Fruit fly (Drosophila melanogaster) whole organism, embryonic: ENCODE measurements around the gene CG17652.
A peak's percentile ranks its signal among the peaks of the same experiment; 100 is the strongest.

Experiments
- B-H2 ChIP-seq: fragments of 200-800 bp; sonication (Bioruptor generic); optimal IDR thresholded peaks from 2 replicates; lab custom pipeline; 2018; ENCODE audit warnings: missing biosample characterization, mild to moderate bottlenecking, missing genetic modification characterization
- Blimp-1 ChIP-seq: fragments of 200-800 bp; sonication (Bioruptor generic); optimal IDR thresholded peaks from 3 replicates; lab custom pipeline; 2018; ENCODE audit warnings: missing biosample characterization, missing genetic modification characterization, mild to moderate bottlenecking, moderate library complexity, missing genetic modification reagents
- CG11093 ChIP-seq: fragments of 200-800 bp; sonication (Bioruptor generic); IDR thresholded peaks from 3 replicates; pipeline ENCODE4 v1.3.6; 2022; ENCODE audit warnings: missing biosample characterization, missing genetic modification characterization
- CG12104 ChIP-seq: fragments of 200-800 bp; sonication (Bioruptor generic); optimal IDR thresholded peaks from 3 replicates; lab custom pipeline; 2016; ENCODE audit warnings: missing biosample characterization, missing genetic modification characterization
- CG12659 ChIP-seq: fragments of 200-800 bp; sonication (Bioruptor generic); optimal IDR thresholded peaks from 3 replicates; lab custom pipeline; 2017; ENCODE audit warnings: mild to moderate bottlenecking, missing biosample characterization, missing genetic modification reagents, missing genetic modification characterization
- CG13775 ChIP-seq: fragments of 200-800 bp; sonication (Bioruptor generic); optimal IDR thresholded peaks from 3 replicates; lab custom pipeline; 2017; ENCODE audit warnings: missing biosample characterization, mild to moderate bottlenecking, missing genetic modification characterization
- CG17361 ChIP-seq: fragments of 200-800 bp; sonication (Bioruptor generic); IDR thresholded peaks from 3 replicates; pipeline ENCODE4 v1.3.6; 2022; ENCODE audit warnings: missing biosample characterization, missing genetic modification characterization
- CG3726 ChIP-seq: fragments of 200-800 bp; sonication (Bioruptor generic); IDR thresholded peaks from 3 replicates; pipeline ENCODE4, ENCODE4 v1.3.6; 2022; ENCODE audit warnings: missing biosample characterization, missing genetic modification characterization
- CG5245 ChIP-seq: fragments of 200-800 bp; sonication (Bioruptor generic); optimal IDR thresholded peaks from 3 replicates; lab custom pipeline; 2016; ENCODE audit warnings: missing biosample characterization, missing genetic modification characterization
- CG6272 ChIP-seq: fragments of 200-800 bp; sonication (Bioruptor generic); IDR thresholded peaks from 2 replicates; pipeline ENCODE4 v1.3.6; 2022; ENCODE audit warnings: missing biosample characterization, missing genetic modification characterization
- CG7963 ChIP-seq: fragments of 200-800 bp; sonication (Bioruptor generic); IDR thresholded peaks from 3 replicates; pipeline ENCODE4 v1.3.6; 2022; ENCODE audit warnings: missing biosample characterization, missing genetic modification characterization; ENCODE audit not compliant: partially characterized antibody
- CG8089 ChIP-seq: fragments of 200-800 bp; sonication (Bioruptor generic); optimal IDR thresholded peaks from 3 replicates; lab custom pipeline; 2016; ENCODE audit warnings: missing biosample characterization, missing genetic modification characterization
- CG8944 ChIP-seq: fragments of 200-800 bp; sonication (Bioruptor generic); optimal IDR thresholded peaks from 3 replicates; lab custom pipeline; 2016; ENCODE audit warnings: missing biosample characterization, missing genetic modification characterization
- CG9932 ChIP-seq: fragments of 200-800 bp; sonication (Bioruptor generic); IDR thresholded peaks from 2 replicates; pipeline ENCODE4 v1.3.6; 2022; ENCODE audit warnings: missing biosample characterization, missing genetic modification characterization
- CTCF ChIP-seq: fragments of 200-800 bp; sonication (Bioruptor generic); optimal IDR thresholded peaks from 2 replicates; lab custom pipeline; 2017; ENCODE audit warnings: missing biosample characterization, mild to moderate bottlenecking, missing genetic modification characterization, moderate library complexity
- Dip3 ChIP-seq: fragments of 200-800 bp; sonication (Bioruptor generic); optimal IDR thresholded peaks from 3 replicates; lab custom pipeline; 2016; ENCODE audit warnings: missing biosample characterization, missing genetic modification characterization
- Dref ChIP-seq: fragments of 200-800 bp; sonication (Bioruptor generic); IDR thresholded peaks from 2 replicates; pipeline ENCODE4 v1.3.6; 2022; ENCODE audit warnings: missing biosample characterization, missing genetic modification characterization
- E2f2 ChIP-seq: fragments of 200-800 bp; sonication (Bioruptor generic); IDR thresholded peaks from 2 replicates; pipeline ENCODE4 v1.3.6; 2022; ENCODE audit warnings: missing biosample characterization, missing genetic modification characterization
- Ets65A ChIP-seq: fragments of 200-800 bp; sonication (Bioruptor generic); peaks from one replicate; lab custom pipeline; 2016; ENCODE audit warnings: missing biosample characterization, missing genetic modification characterization
- Ets97D ChIP-seq: fragments of 200-800 bp; sonication (Bioruptor generic); optimal IDR thresholded peaks from 3 replicates; lab custom pipeline; 2016; ENCODE audit warnings: missing biosample characterization, missing genetic modification characterization
- GATAe ChIP-seq: fragments of 200-800 bp; sonication (Bioruptor generic); conservative IDR thresholded peaks from 2 replicates; pipeline ENCODE4 v1.3.6; 2022; ENCODE audit warnings: missing biosample characterization, missing genetic modification characterization
- Gug ChIP-seq: fragments of 200-800 bp; sonication (Bioruptor generic); IDR thresholded peaks from 4 replicates; pipeline ENCODE4 v1.3.6; 2022; ENCODE audit warnings: missing biosample characterization, missing genetic modification characterization
- HLH3B ChIP-seq: fragments of 200-800 bp; sonication (Bioruptor generic); IDR thresholded peaks from 2 replicates; pipeline ENCODE4 v1.3.6; 2022; ENCODE audit warnings: missing biosample characterization, missing genetic modification characterization
- HLH4C ChIP-seq: fragments of 200-800 bp; sonication (Bioruptor generic); IDR thresholded peaks from 3 replicates; pipeline ENCODE4 v1.3.6; 2022; ENCODE audit warnings: missing biosample characterization, missing genetic modification characterization; ENCODE audit not compliant: partially characterized antibody
- Hmr ChIP-seq: fragments of 200-800 bp; sonication (Bioruptor generic); optimal IDR thresholded peaks from 3 replicates; lab custom pipeline; 2017; ENCODE audit warnings: mild to moderate bottlenecking, missing biosample characterization, missing genetic modification reagents, missing genetic modification characterization
- Lhr ChIP-seq: fragments of 200-800 bp; sonication (Bioruptor generic); optimal IDR thresholded peaks from 3 replicates; lab custom pipeline; 2017; ENCODE audit warnings: mild to moderate bottlenecking, missing biosample characterization, missing genetic modification reagents, missing genetic modification characterization
- MTF-1 ChIP-seq: fragments of 200-800 bp; sonication (Bioruptor generic); optimal IDR thresholded peaks from 2 replicates; lab custom pipeline; 2018; ENCODE audit warnings: missing biosample characterization, mild to moderate bottlenecking, missing genetic modification characterization, borderline replicate concordance
- Med ChIP-seq: fragments of 200-800 bp; sonication (Bioruptor generic); peaks from one replicate; lab custom pipeline; 2016; ENCODE audit warnings: missing biosample characterization, missing genetic modification characterization, mild to moderate bottlenecking, inconsistent platforms, moderate library complexity
- Mes4 ChIP-seq: fragments of 200-800 bp; sonication (Bioruptor generic); optimal IDR thresholded peaks from 2 replicates; lab custom pipeline; 2016; ENCODE audit warnings: missing biosample characterization, missing genetic modification characterization
- Optix ChIP-seq: fragments of 200-800 bp; sonication (Bioruptor generic); IDR thresholded peaks from 3 replicates; pipeline ENCODE4 v1.3.6; 2022; ENCODE audit warnings: missing biosample characterization, missing genetic modification characterization
- Poxn ChIP-seq: fragments of 200-800 bp; sonication (Bioruptor generic); IDR thresholded peaks from 2 replicates; pipeline ENCODE4 v1.3.6; 2022; ENCODE audit warnings: missing biosample characterization, missing genetic modification characterization
- Rx ChIP-seq: fragments of 200-800 bp; sonication (Bioruptor generic); IDR thresholded peaks from 2 replicates; pipeline ENCODE4 v1.3.6; 2022; ENCODE audit warnings: missing biosample characterization, missing genetic modification characterization
- Sox100B ChIP-seq: fragments of 200-800 bp; sonication (Bioruptor generic); optimal IDR thresholded peaks from 3 replicates; lab custom pipeline; 2018; ENCODE audit warnings: missing biosample characterization, mild to moderate bottlenecking, missing genetic modification characterization
- Ssrp ChIP-seq: fragments of 200-800 bp; sonication (Bioruptor generic); optimal IDR thresholded peaks from 2 replicates; lab custom pipeline; 2018; ENCODE audit warnings: missing biosample characterization, mild to moderate bottlenecking, missing genetic modification characterization, moderate library complexity
- TFAM ChIP-seq: fragments of 200-800 bp; sonication (Bioruptor generic); optimal IDR thresholded peaks from 2 replicates; lab custom pipeline; 2017; ENCODE audit warnings: missing biosample characterization, missing genetic modification characterization, inconsistent platforms
- ac ChIP-seq: fragments of 200-800 bp; sonication (Bioruptor generic); optimal IDR thresholded peaks from 3 replicates; lab custom pipeline; 2017; ENCODE audit warnings: missing biosample characterization, mild to moderate bottlenecking, missing genetic modification characterization
- bcd ChIP-seq: fragments of 200-800 bp; sonication (Bioruptor generic); optimal IDR thresholded peaks from 2 replicates; lab custom pipeline; 2017; ENCODE audit warnings: missing biosample characterization, mild to moderate bottlenecking, missing genetic modification characterization
- disco-r ChIP-seq: fragments of 200-800 bp; sonication (Bioruptor generic); optimal IDR thresholded peaks from 2 replicates; lab custom pipeline; 2016; ENCODE audit warnings: missing biosample characterization, missing genetic modification characterization
- ftz-f1 ChIP-seq: fragments of 200-800 bp; sonication (Bioruptor generic); optimal IDR thresholded peaks from 2 replicates; lab custom pipeline; 2016; ENCODE audit warnings: missing biosample characterization, missing genetic modification characterization
- jumu ChIP-seq: fragments of 200-800 bp; sonication (Bioruptor generic); optimal IDR thresholded peaks from 3 replicates; lab custom pipeline; 2016; ENCODE audit warnings: missing biosample characterization, missing genetic modification characterization
- mirr ChIP-seq: fragments of 200-800 bp; sonication (Bioruptor generic); optimal IDR thresholded peaks from 3 replicates; lab custom pipeline; 2018; ENCODE audit warnings: missing biosample characterization, mild to moderate bottlenecking, missing genetic modification characterization
- pan ChIP-seq, 4 experiments: fragments of >200 bp in 3 of 4; fragments of 200-800 bp in 1 of 4; sonication (Bioruptor generic) in 1 of 4; optimal IDR thresholded peaks in 3 of 4; IDR thresholded peaks in 1 of 4; 2 replicates each; pipeline versions ENCODE4 v1.3.6 to Lab custom; 2017 to 2022; ENCODE audit warnings: missing biosample characterization in 2 of 4, missing genetic modification characterization in 2 of 4, mixed read lengths in 1 of 4
- pzg ChIP-seq: fragments of 200-800 bp; sonication (Bioruptor generic); optimal IDR thresholded peaks from 3 replicates; lab custom pipeline; 2018; ENCODE audit warnings: missing biosample characterization, mild to moderate bottlenecking, missing genetic modification characterization, moderate library complexity
- sna ChIP-seq: fragments of 200-800 bp; sonication (Bioruptor generic); IDR thresholded peaks from 2 replicates; pipeline ENCODE4 v1.3.6; 2022; ENCODE audit warnings: missing biosample characterization, missing genetic modification characterization; ENCODE audit not compliant: partially characterized antibody
- ssp ChIP-seq: fragments of 200-800 bp; sonication (Bioruptor generic); IDR thresholded peaks from 2 replicates; pipeline ENCODE4 v1.3.6; 2022; ENCODE audit warnings: missing biosample characterization, missing genetic modification characterization
- tll ChIP-seq, 2 experiments: fragments of 200-800 bp in 1 of 2; fragments of >200 bp in 1 of 2; sonication (Bioruptor generic) in 1 of 2; optimal IDR thresholded peaks; 2 replicates each; lab custom pipeline; 2017 to 2019; ENCODE audit warnings: missing biosample characterization in 2 of 2, missing genetic modification characterization in 2 of 2, mild to moderate bottlenecking in 1 of 2, moderate library complexity in 1 of 2
- tna ChIP-seq: fragments of 200-800 bp; sonication (Bioruptor generic); IDR thresholded peaks from 2 replicates; pipeline ENCODE4 v1.3.6; 2022; ENCODE audit warnings: missing biosample characterization, missing genetic modification characterization; ENCODE audit not compliant: partially characterized antibody
- vvl ChIP-seq: fragments of 200-800 bp; sonication (Bioruptor generic); IDR thresholded peaks from 2 replicates; pipeline ENCODE4 v1.3.6; 2022; ENCODE audit warnings: missing biosample characterization, missing genetic modification characterization
- wdn ChIP-seq: fragments of 200-800 bp; sonication (Bioruptor generic); IDR thresholded peaks from 2 replicates; pipeline ENCODE4 v1.3.6; 2022; ENCODE audit warnings: missing biosample characterization, missing genetic modification characterization
- yki ChIP-seq: fragments of >200 bp; optimal IDR thresholded peaks from 3 replicates; lab custom pipeline; 2018

Gene CG17652

dm6 chr2L:1715699-1716333, 16.3 kb downstream of the CG17652 start, which contains the start of gene frtz (continued):
- TF ChIP-seq CG17361 (GFP tag; lab: Robert Waterston, UW) (no peak), CG3726 (GFP tag; lab: Robert Waterston, UW) (no peak), jumu (GFP tag; lab: Kevin White, UChicago) (peak; percentile 24), CG8944 (GFP tag; lab: Kevin White, UChicago) (no peak), sna (GFP tag; lab: Robert Waterston, UW) (peak; percentile 46), CG11093 (GFP tag; lab: Robert Waterston, UW) (no peak), ac (GFP tag; lab: Kevin White, UChicago) (no peak), CG8089 (GFP tag; lab: Kevin White, UChicago) (no peak), Med (GFP tag; lab: Kevin White, UChicago) (peak; percentile 88), HLH3B (GFP tag; lab: Robert Waterston, UW) (no peak), tna (peak; percentile 53; the same call in 1 of the 2 replicates), Rx (no peak), Sox100B (GFP tag; lab: Kevin White, UChicago) (no peak), Poxn (GFP tag; lab: Robert Waterston, UW) (no peak), wdn (GFP tag; lab: Robert Waterston, UW) (0 out of 2 replicates have a peak, but pooled peaks have one; percentile 9), ftz-f1 (GFP tag; lab: Kevin White, UChicago) (no peak), disco-r (GFP tag; lab: Kevin White, UChicago) (no peak), CG6272 (GFP tag; lab: Robert Waterston, UW) (no peak), Ets65A (peak; percentile 22), Ssrp (tag; lab: Kevin White, UChicago) (no peak), ssp (GFP tag; lab: Robert Waterston, UW) (no peak), CG12104 (GFP tag; lab: Kevin White, UChicago) (no peak)

dm6 chr2L:1710224-1710623, 21.9 kb downstream of the CG17652 start, which contains the start of the genes CG17660 and mRpL48:
Gene CG17660 (minus strand): TSS chr2L:1710421.
Gene mRpL48 (plus strand): TSS chr2L:1710462.
- TF ChIP-seq Ets97D (GFP tag; lab: Kevin White, UChicago) (peak; percentile 75), mirr (peak; percentile 43), CG12659 (peak; percentile 70), Hmr (peak; percentile 43), Lhr (peak; percentile 22), tll (GFP tag; optimal IDR thresholded peaks at IDR 0.05; lab: Kevin White, UChicago) (no peak), CTCF (GFP tag; lab: Kevin White, UChicago) (peak; percentile 11), CG7963 (GFP tag; lab: Robert Waterston, UW) (peak; percentile 75), Dip3 (GFP tag; lab: Kevin White, UChicago) (peak; percentile 15), GATAe (GFP tag; lab: Robert Waterston, UW) (no peak), Blimp-1 (GFP tag; lab: Kevin White, UChicago) (no peak), TFAM (no peak), HLH4C (GFP tag; lab: Robert Waterston, UW) (peak; percentile 83), pan (optimal IDR thresholded peaks at IDR 0.05; lab: Kevin White, UChicago) (no peak), pan (GFP tag; optimal IDR thresholded peaks at IDR 0.05 in 1 of 2, IDR thresholded peaks at IDR 0.05 in 1 of 2) (peak in 1 of 2 experiments; percentile 15), bcd (GFP tag; lab: Kevin White, UChicago) (peak; percentile 11), B-H2 (GFP tag; lab: Kevin White, UChicago) (peak; percentile 39), E2f2 (GFP tag; lab: Robert Waterston, UW) (peak; percentile 54; the same call in 1 of the 2 replicates), yki (lab: Kevin White, UChicago) (no peak), Dref (GFP tag; lab: Robert Waterston, UW) (peak; percentile 95), CG13775 (no peak), Optix (no peak), CG9932 (GFP tag; lab: Robert Waterston, UW) (peak; percentile 25; the same call in 1 of the 2 replicates), Gug (no peak), MTF-1 (GFP tag; lab: Kevin White, UChicago) (peak; percentile 3), vvl (GFP tag; lab: Robert Waterston, UW) (peak; percentile 70), pzg (GFP tag; lab: Kevin White, UChicago) (peak; percentile 92), CG5245 (GFP tag; lab: Kevin White, UChicago) (no peak), Mes4 (GFP tag; lab: Kevin White, UChicago) (no peak)
